Fruit fly (Drosophila melanogaster): ENCODE results near the gene alpha-Est6.
A peak's percentile ranks its signal among the peaks of the same experiment; 100 is the strongest.

alpha-Est6 gene

dm6 chr3R:7491453-7491853, 37.1 kb downstream of the alpha-Est6 start:
- TF ChIP-seq dl (GFP tag; optimal IDR thresholded peaks at IDR 0.05; ENCODE audit: insufficient read depth in 1 of 2, partially characterized antibody in 2 of 2): peak; percentile 50 to 76
- TF ChIP-seq Myc (optimal IDR thresholded peaks at IDR 0.05): no peak
- no peak for TF ChIP-seq sv (GFP tag; optimal IDR thresholded peaks at IDR 0.05)
- peak; percentile 35 for TF ChIP-seq Vsx2 (GFP tag; optimal IDR thresholded peaks at IDR 0.05; ENCODE audit: partially characterized antibody)
- no peak for TF ChIP-seq N (GFP tag; optimal IDR thresholded peaks at IDR 0.05)
- TF ChIP-seq Dif (GFP tag; optimal IDR thresholded peaks at IDR 0.05; ENCODE audit: partially characterized antibody): peak; percentile 88
- TF ChIP-seq CrebA (GFP tag; optimal IDR thresholded peaks at IDR 0.05; ENCODE audit: borderline replicate concordance): peak; percentile 19

dm6 chr3R:7490884-7491283, 37.7 kb downstream of the alpha-Est6 start:
- TF ChIP-seq HLH106 (tag; optimal IDR thresholded peaks at IDR 0.05) (peak; percentile 67), OdsH (GFP tag; optimal IDR thresholded peaks at IDR 0.05) (peak; percentile 71), CG32264 (GFP tag; optimal IDR thresholded peaks at IDR 0.05) (no peak), h (GFP tag; optimal IDR thresholded peaks at IDR 0.05) (peak; percentile 47), Hnf4 (GFP tag; optimal IDR thresholded peaks at IDR 0.05) (peak; percentile 3), fru (GFP tag; optimal IDR thresholded peaks at IDR 0.05) (peak; percentile 32), dmrt93B (GFP tag; optimal IDR thresholded peaks at IDR 0.05) (peak; percentile 27), Rel (GFP tag; optimal IDR thresholded peaks at IDR 0.05) (no peak), Rel (tag; optimal IDR thresholded peaks at IDR 0.05) (no peak), woc (GFP tag; optimal IDR thresholded peaks at IDR 0.05) (peak; percentile 39), foxo (GFP tag; optimal IDR thresholded peaks at IDR 0.05) (peak in 1 of 2 experiments; percentile 72), tai (GFP tag; optimal IDR thresholded peaks at IDR 0.05) (peak; percentile 31), Jra (GFP tag; optimal IDR thresholded peaks at IDR 0.05) (no peak), psq (GFP tag; optimal IDR thresholded peaks at IDR 0.05) (peak; percentile 59), Sp1 (GFP tag; optimal IDR thresholded peaks at IDR 0.05) (peak; percentile 64), ey (GFP tag; optimal IDR thresholded peaks at IDR 0.05) (peak; percentile 53), lola (GFP tag; optimal IDR thresholded peaks at IDR 0.05) (no peak), rgr (GFP tag; optimal IDR thresholded peaks at IDR 0.05) (peak; percentile 52)

dm6 chr3R:7489902-7490301, 38.7 kb downstream of the alpha-Est6 start:
- TF ChIP-seq HLH106 (tag; optimal IDR thresholded peaks at IDR 0.05): no peak
- TF ChIP-seq jim (GFP tag; optimal IDR thresholded peaks at IDR 0.05): no peak
- TF ChIP-seq fru (GFP tag; optimal IDR thresholded peaks at IDR 0.05): no peak
- no peak for TF ChIP-seq brk (GFP tag; optimal IDR thresholded peaks at IDR 0.05)
- no peak for TF ChIP-seq rgr (GFP tag; optimal IDR thresholded peaks at IDR 0.05)
- TF ChIP-seq sv (GFP tag; optimal IDR thresholded peaks at IDR 0.05): no peak
- no peak for TF ChIP-seq tai (GFP tag; optimal IDR thresholded peaks at IDR 0.05)
- no peak for TF ChIP-seq psq (GFP tag; optimal IDR thresholded peaks at IDR 0.05)
- no peak for TF ChIP-seq woc (GFP tag; optimal IDR thresholded peaks at IDR 0.05)
- TF ChIP-seq CG9705 (GFP tag; optimal IDR thresholded peaks at IDR 0.05): no peak
- TF ChIP-seq Jra (GFP tag; optimal IDR thresholded peaks at IDR 0.05): no peak
- TF ChIP-seq Vsx2 (GFP tag; optimal IDR thresholded peaks at IDR 0.05; ENCODE audit: partially characterized antibody): no peak
- no peak for TF ChIP-seq Hr78 (GFP tag; optimal IDR thresholded peaks at IDR 0.05)
- no peak for TF ChIP-seq dl (GFP tag; optimal IDR thresholded peaks at IDR 0.05; ENCODE audit: insufficient read depth in 1 of 2, partially characterized antibody in 2 of 2)

dm6 chr3R:7475708-7476107, 52.9 kb downstream of the alpha-Est6 start:
- TF ChIP-seq Abd-B (GFP tag; optimal IDR thresholded peaks at IDR 0.05): no peak
- no peak for TF ChIP-seq Rel (GFP tag; optimal IDR thresholded peaks at IDR 0.05)
- peak; percentile 72 for TF ChIP-seq Rel (tag; optimal IDR thresholded peaks at IDR 0.05)

dm6 chr3R:7474616-7475120, 53.9 kb downstream of the alpha-Est6 start:
- TF ChIP-seq lola (GFP tag; optimal IDR thresholded peaks at IDR 0.05) (no peak), dsf (GFP tag; optimal IDR thresholded peaks at IDR 0.05; ENCODE audit: borderline replicate concordance) (no peak), Hr83 (GFP tag; optimal IDR thresholded peaks at IDR 0.05; ENCODE audit: poor library complexity, severe bottlenecking) (peak; percentile 82), fru (GFP tag; optimal IDR thresholded peaks at IDR 0.05) (peak; percentile 96), GATAd (GFP tag; optimal IDR thresholded peaks at IDR 0.05) (no peak), Dfd (GFP tag; optimal IDR thresholded peaks at IDR 0.05) (peak; percentile 54), Vsx2 (GFP tag; optimal IDR thresholded peaks at IDR 0.05; ENCODE audit: partially characterized antibody) (no peak), HLH106 (tag; optimal IDR thresholded peaks at IDR 0.05) (peak; percentile 65), Jra (GFP tag; optimal IDR thresholded peaks at IDR 0.05) (peak; percentile 6), CrebA (GFP tag; optimal IDR thresholded peaks at IDR 0.05; ENCODE audit: borderline replicate concordance) (peak; percentile 28), woc (GFP tag; optimal IDR thresholded peaks at IDR 0.05) (no peak), psq (GFP tag; optimal IDR thresholded peaks at IDR 0.05) (peak; percentile 46), dl (GFP tag; optimal IDR thresholded peaks at IDR 0.05; ENCODE audit: insufficient read depth in 1 of 2, partially characterized antibody in 2 of 2) (peak; percentile 14 to 42), sv (GFP tag; optimal IDR thresholded peaks at IDR 0.05) (no peak), rgr (GFP tag; optimal IDR thresholded peaks at IDR 0.05) (peak; percentile 58), dmrt93B (GFP tag; optimal IDR thresholded peaks at IDR 0.05) (peak; percentile 26), pan (optimal IDR thresholded peaks at IDR 0.05) (no peak), brk (GFP tag; optimal IDR thresholded peaks at IDR 0.05) (no peak), Mio (GFP tag; optimal IDR thresholded peaks at IDR 0.05) (no peak), foxo (GFP tag; optimal IDR thresholded peaks at IDR 0.05) (peak in 1 of 2 experiments; percentile 62), usp (GFP tag; optimal IDR thresholded peaks at IDR 0.05) (no peak), N (GFP tag; optimal IDR thresholded peaks at IDR 0.05) (no peak), Rel (GFP tag; optimal IDR thresholded peaks at IDR 0.05) (no peak), Rel (tag; optimal IDR thresholded peaks at IDR 0.05) (peak; percentile 97), sage (GFP tag; optimal IDR thresholded peaks at IDR 0.05) (no peak), Myc (optimal IDR thresholded peaks at IDR 0.05) (no peak), Dif (GFP tag; optimal IDR thresholded peaks at IDR 0.05; ENCODE audit: partially characterized antibody) (peak; percentile 73), jim (GFP tag; optimal IDR thresholded peaks at IDR 0.05) (peak; percentile 74), tai (GFP tag; optimal IDR thresholded peaks at IDR 0.05) (no peak)
